Fruit fly (Drosophila melanogaster) whole organism, embryonic: Measurements from ENCODE around the gene CG32259.

Experiments
- Asciz ChIP-seq: fragments of 200-800 bp; sonication (Bioruptor generic); optimal IDR thresholded peaks from 2 replicates; lab custom pipeline; 2017; ENCODE audit warnings: missing biosample characterization, mild to moderate bottlenecking, missing genetic modification characterization, missing genetic modification reagents
- BtbVII ChIP-seq: fragments of 200-800 bp; sonication (Bioruptor generic); optimal IDR thresholded peaks from 3 replicates; lab custom pipeline; 2017; ENCODE audit warnings: missing biosample characterization, mild to moderate bottlenecking, missing genetic modification characterization
- CG11560 ChIP-seq: fragments of 200-800 bp; sonication (Bioruptor generic); IDR thresholded peaks from 3 replicates; pipeline ENCODE4 v1.3.6; 2022; ENCODE audit warnings: missing biosample characterization, missing genetic modification characterization
- CG11723 ChIP-seq: fragments of 200-800 bp; sonication (Bioruptor generic); optimal IDR thresholded peaks from 2 replicates; lab custom pipeline; 2017; ENCODE audit warnings: missing biosample characterization, mild to moderate bottlenecking, missing genetic modification characterization
- CG12299 ChIP-seq: fragments of 200-800 bp; sonication (Bioruptor generic); optimal IDR thresholded peaks from 2 replicates; lab custom pipeline; 2018; ENCODE audit warnings: missing biosample characterization, mild to moderate bottlenecking, missing genetic modification characterization
- CG12391 ChIP-seq: fragments of 200-800 bp; sonication (Bioruptor generic); optimal IDR thresholded peaks from 3 replicates; lab custom pipeline; 2018; ENCODE audit warnings: missing biosample characterization, mild to moderate bottlenecking, missing genetic modification characterization, moderate library complexity
- CG12769 ChIP-seq: fragments of 200-800 bp; sonication (Bioruptor generic); optimal IDR thresholded peaks from 2 replicates; lab custom pipeline; 2019; ENCODE audit warnings: missing biosample characterization, mild to moderate bottlenecking, missing genetic modification characterization, moderate library complexity
- CG14710 ChIP-seq: fragments of 200-800 bp; sonication (Bioruptor generic); optimal IDR thresholded peaks from 3 replicates; lab custom pipeline; 2019; ENCODE audit warnings: missing biosample characterization, mild to moderate bottlenecking, missing genetic modification characterization, moderate library complexity
- CG17568 ChIP-seq: fragments of 200-800 bp; sonication (Bioruptor generic); optimal IDR thresholded peaks from 2 replicates; lab custom pipeline; 2018; ENCODE audit warnings: missing biosample characterization, mild to moderate bottlenecking, missing genetic modification characterization, moderate library complexity
- CG1792 ChIP-seq: fragments of 200-800 bp; sonication (Bioruptor generic); optimal IDR thresholded peaks from 2 replicates; lab custom pipeline; 2016; ENCODE audit warnings: missing biosample characterization, missing genetic modification characterization
- CG30020 ChIP-seq: fragments of 200-800 bp; optimal IDR thresholded peaks from 2 replicates; lab custom pipeline; 2019; ENCODE audit warnings: missing biosample characterization, mild to moderate bottlenecking, missing genetic modification characterization, moderate library complexity
- CG30403 ChIP-seq: fragments of 200-800 bp; sonication (Bioruptor generic); optimal IDR thresholded peaks from 3 replicates; lab custom pipeline; 2016; ENCODE audit warnings: missing biosample characterization, missing genetic modification characterization
- CG3847 ChIP-seq: fragments of 200-800 bp; sonication (Bioruptor generic); IDR thresholded peaks from 2 replicates; pipeline ENCODE4 v1.3.6; 2022; ENCODE audit warnings: missing biosample characterization, missing genetic modification characterization
- CG42726 ChIP-seq: fragments of 200-800 bp; sonication (Bioruptor generic); IDR thresholded peaks from 2 replicates; pipeline ENCODE4 v1.3.6; 2022; ENCODE audit warnings: missing biosample characterization, missing genetic modification characterization; ENCODE audit not compliant: partially characterized antibody
- CG4404 ChIP-seq: fragments of 200-800 bp; sonication (Bioruptor generic); IDR thresholded peaks from 2 replicates; pipeline ENCODE4 v1.3.6; 2022; ENCODE audit warnings: missing biosample characterization, missing genetic modification characterization
- CG4730 ChIP-seq: fragments of 200-800 bp; sonication (Bioruptor generic); IDR thresholded peaks from 2 replicates; pipeline ENCODE4 v1.3.6; 2022; ENCODE audit warnings: missing biosample characterization, missing genetic modification characterization
- CG6689 ChIP-seq: fragments of 200-800 bp; sonication (Bioruptor generic); IDR thresholded peaks from 2 replicates; pipeline ENCODE4 v1.3.6; 2022; ENCODE audit warnings: missing biosample characterization, missing genetic modification characterization
- CG6791 ChIP-seq: fragments of 200-800 bp; sonication (Bioruptor generic); IDR thresholded peaks from 3 replicates; pipeline ENCODE4 v1.3.6; 2022; ENCODE audit warnings: missing biosample characterization, missing genetic modification characterization; ENCODE audit not compliant: partially characterized antibody
- CG8290 ChIP-seq, 3 experiments: fragments of 200-800 bp; sonication (Bioruptor generic); optimal IDR thresholded peaks; 2 replicates each; lab custom pipeline; 2016 to 2019; ENCODE audit warnings: missing biosample characterization in 3 of 3, missing genetic modification characterization in 3 of 3, mild to moderate bottlenecking in 2 of 3, moderate library complexity in 1 of 3
- CG9797 ChIP-seq: fragments of 200-800 bp; sonication (Bioruptor generic); optimal IDR thresholded peaks from 3 replicates; lab custom pipeline; 2018; ENCODE audit warnings: missing biosample characterization, mild to moderate bottlenecking, missing genetic modification characterization
- D19A ChIP-seq: fragments of 200-800 bp; optimal IDR thresholded peaks from 3 replicates; lab custom pipeline; 2019; ENCODE audit warnings: missing biosample characterization, mild to moderate bottlenecking, missing genetic modification characterization, moderate library complexity
- D19B ChIP-seq: fragments of 200-800 bp; sonication (Bioruptor generic); optimal IDR thresholded peaks from 2 replicates; lab custom pipeline; 2017; ENCODE audit warnings: missing biosample characterization, mild to moderate bottlenecking, missing genetic modification characterization
- E2f2 ChIP-seq: fragments of 200-800 bp; sonication (Bioruptor generic); IDR thresholded peaks from 2 replicates; pipeline ENCODE4 v1.3.6; 2022; ENCODE audit warnings: missing biosample characterization, missing genetic modification characterization
- Eip74EF ChIP-seq, 2 experiments: fragments of 200-800 bp in 1 of 2; fragments of >200 bp in 1 of 2; sonication (Bioruptor generic) in 1 of 2; optimal IDR thresholded peaks; 2 replicates each; lab custom pipeline; 2017 to 2019; ENCODE audit warnings: missing biosample characterization in 2 of 2, missing genetic modification characterization in 2 of 2, mild to moderate bottlenecking in 1 of 2, moderate library complexity in 1 of 2
- Ets97D ChIP-seq: fragments of 200-800 bp; sonication (Bioruptor generic); optimal IDR thresholded peaks from 3 replicates; lab custom pipeline; 2016; ENCODE audit warnings: missing biosample characterization, missing genetic modification characterization
- Fer1 ChIP-seq: fragments of 200-800 bp; sonication (Bioruptor generic); optimal IDR thresholded peaks from 2 replicates; lab custom pipeline; 2017; ENCODE audit warnings: missing biosample characterization, mild to moderate bottlenecking, missing genetic modification characterization
- HLH54F ChIP-seq: fragments of 200-800 bp; sonication (Bioruptor generic); optimal IDR thresholded peaks from 3 replicates; lab custom pipeline; 2016; ENCODE audit warnings: missing biosample characterization, missing genetic modification characterization
- Hey ChIP-seq: fragments of 200-800 bp; sonication (Bioruptor generic); optimal IDR thresholded peaks from 3 replicates; lab custom pipeline; 2018; ENCODE audit warnings: missing biosample characterization, mild to moderate bottlenecking, missing genetic modification characterization
- Med ChIP-seq: fragments of 200-800 bp; sonication (Bioruptor generic); peaks from one replicate; lab custom pipeline; 2016; ENCODE audit warnings: missing biosample characterization, missing genetic modification characterization, mild to moderate bottlenecking, inconsistent platforms, moderate library complexity
- Nf-YB ChIP-seq: fragments of 200-800 bp; sonication (Bioruptor generic); optimal IDR thresholded peaks from 3 replicates; lab custom pipeline; 2019; ENCODE audit warnings: missing biosample characterization, mild to moderate bottlenecking, missing genetic modification characterization, moderate library complexity
- abd-A ChIP-seq: fragments of 200-800 bp; sonication (Bioruptor generic); optimal IDR thresholded peaks from 3 replicates; lab custom pipeline; 2019; ENCODE audit warnings: missing biosample characterization, mild to moderate bottlenecking, missing genetic modification characterization, moderate library complexity
- ara ChIP-seq: fragments of 200-800 bp; sonication (Bioruptor generic); IDR thresholded peaks from 2 replicates; pipeline ENCODE4 v1.3.6; 2022; ENCODE audit warnings: missing biosample characterization, missing genetic modification characterization
- cg ChIP-seq: fragments of 200-800 bp; sonication (Bioruptor generic); optimal IDR thresholded peaks from 3 replicates; lab custom pipeline; 2019; ENCODE audit warnings: missing biosample characterization, mild to moderate bottlenecking, missing genetic modification characterization, moderate library complexity
- crp ChIP-seq, 2 experiments: fragments of 200-800 bp; sonication (Bioruptor generic); optimal IDR thresholded peaks; 2 replicates in 1 of 2; 3 replicates in 1 of 2; lab custom pipeline; 2017; ENCODE audit warnings: missing biosample characterization in 2 of 2, missing genetic modification characterization in 2 of 2, mild to moderate bottlenecking in 1 of 2, moderate library complexity in 1 of 2
- dati ChIP-seq: fragments of 200-800 bp; sonication (Bioruptor generic); IDR thresholded peaks from 2 replicates; pipeline ENCODE4 v1.3.6; 2022; ENCODE audit warnings: missing biosample characterization, missing genetic modification characterization
- ems ChIP-seq: fragments of 200-800 bp; sonication (Bioruptor generic); optimal IDR thresholded peaks from 3 replicates; lab custom pipeline; 2016; ENCODE audit warnings: missing biosample characterization, missing genetic modification characterization
- fd102C ChIP-seq: fragments of 200-800 bp; sonication (Bioruptor generic); optimal IDR thresholded peaks from 2 replicates; lab custom pipeline; 2018; ENCODE audit warnings: missing biosample characterization, mild to moderate bottlenecking, missing genetic modification characterization, moderate library complexity
- gcm2 ChIP-seq: fragments of 200-800 bp; sonication (Bioruptor generic); optimal IDR thresholded peaks from 2 replicates; lab custom pipeline; 2016; ENCODE audit warnings: missing biosample characterization, missing genetic modification characterization
- hb ChIP-seq: fragments of 200-800 bp; sonication (Bioruptor generic); IDR thresholded peaks from 3 replicates; pipeline ENCODE4 v1.3.6; 2022; ENCODE audit warnings: missing biosample characterization, missing genetic modification characterization; ENCODE audit not compliant: partially characterized antibody
- mirr ChIP-seq: fragments of 200-800 bp; sonication (Bioruptor generic); optimal IDR thresholded peaks from 3 replicates; lab custom pipeline; 2018; ENCODE audit warnings: missing biosample characterization, mild to moderate bottlenecking, missing genetic modification characterization
- nom ChIP-seq: fragments of 200-800 bp; sonication (Bioruptor generic); optimal IDR thresholded peaks from 2 replicates; lab custom pipeline; 2017; ENCODE audit warnings: missing biosample characterization, missing genetic modification characterization, mild to moderate bottlenecking, moderate library complexity, missing genetic modification reagents
- odd ChIP-seq: fragments of 200-800 bp; sonication (Bioruptor generic); optimal IDR thresholded peaks from 2 replicates; lab custom pipeline; 2017; ENCODE audit warnings: missing biosample characterization, mild to moderate bottlenecking, missing genetic modification characterization
- pan ChIP-seq, 4 experiments: fragments of >200 bp in 3 of 4; fragments of 200-800 bp in 1 of 4; sonication (Bioruptor generic) in 1 of 4; optimal IDR thresholded peaks in 3 of 4; IDR thresholded peaks in 1 of 4; 2 replicates each; pipeline versions ENCODE4 v1.3.6 to Lab custom; 2017 to 2022; ENCODE audit warnings: missing biosample characterization in 2 of 4, missing genetic modification characterization in 2 of 4, mixed read lengths in 1 of 4
- slp2 ChIP-seq: fragments of 200-800 bp; sonication (Bioruptor generic); optimal IDR thresholded peaks from 2 replicates; lab custom pipeline; 2016; ENCODE audit warnings: missing biosample characterization, missing genetic modification characterization
- trem ChIP-seq: fragments of 200-800 bp; optimal IDR thresholded peaks from 3 replicates; lab custom pipeline; 2019; ENCODE audit warnings: missing biosample characterization, mild to moderate bottlenecking, missing genetic modification characterization, moderate library complexity
- zfh2 ChIP-seq: fragments of 200-800 bp; sonication (Bioruptor generic); optimal IDR thresholded peaks from 2 replicates; lab custom pipeline; 2016; ENCODE audit warnings: missing biosample characterization, missing genetic modification characterization

The CG32259 gene

dm6 chr3L:4108072-4108843 is 39.1 kb downstream of the CG32259 start, which contains the start of gene Ack (continued):
- TF ChIP-seq Fer1 (GFP tag; lab: Kevin White, UChicago) (peak; percentile 28), CG14710 (tag; lab: Kevin White, UChicago) (peak; percentile 80), mirr (GFP tag; lab: Kevin White, UChicago) (peak; percentile 18), CG6791 (GFP tag; lab: Robert Waterston, UW) (peak; percentile 73), hb (peak; percentile 39; the same call in 1 of the 3 replicates), D19A (tag; lab: Kevin White, UChicago) (no peak), D19B (GFP tag; lab: Kevin White, UChicago) (no peak), CG12299 (tag; lab: Kevin White, UChicago) (no peak), pan (optimal IDR thresholded peaks at IDR 0.05; lab: Kevin White, UChicago) (no peak), pan (GFP tag; optimal IDR thresholded peaks at IDR 0.05 in 1 of 2, IDR thresholded peaks at IDR 0.05 in 1 of 2) (peak in 1 of 2 experiments; percentile 6), CG12391 (tag; lab: Kevin White, UChicago) (peak; percentile 25), Ets97D (GFP tag; lab: Kevin White, UChicago) (peak; percentile 22), CG17568 (GFP tag; lab: Kevin White, UChicago) (no peak), abd-A (tag; lab: Kevin White, UChicago) (peak; percentile 16), Nf-YB (GFP tag; lab: Kevin White, UChicago) (peak; percentile 0), nom (GFP tag; lab: Kevin White, UChicago) (peak; percentile 31), CG11723 (GFP tag; lab: Kevin White, UChicago) (no peak), E2f2 (GFP tag; lab: Robert Waterston, UW) (peak; percentile 52), Hey (tag; lab: Kevin White, UChicago) (no peak), fd102C (GFP tag; lab: Kevin White, UChicago) (no peak), CG12769 (tag; lab: Kevin White, UChicago) (no peak), CG30020 (tag; lab: Kevin White, UChicago) (peak; percentile 3), CG11560 (peak; percentile 95), ems (GFP tag; lab: Kevin White, UChicago) (no peak), CG6689 (no peak), dati (no peak), ara (0 out of 2 replicates have a peak, but pooled peaks have one; percentile 14), odd (GFP tag; lab: Kevin White, UChicago) (peak; percentile 45), gcm2 (GFP tag; lab: Kevin White, UChicago) (no peak), CG42726 (GFP tag; lab: Robert Waterston, UW) (peak; percentile 59; the same call in 1 of the 2 replicates), trem (tag; lab: Kevin White, UChicago) (no peak), BtbVII (GFP tag; lab: Kevin White, UChicago) (no peak), CG4404 (GFP tag; lab: Robert Waterston, UW) (no peak), CG9797 (GFP tag; lab: Kevin White, UChicago) (peak; percentile 42), Med (GFP tag; lab: Kevin White, UChicago) (peak; percentile 58)

- TF ChIP-seq CG3847 (GFP tag; lab: Robert Waterston, UW): peak; percentile 57; the same call in 1 of the 2 replicates
- TF ChIP-seq Eip74EF (GFP tag; optimal IDR thresholded peaks at IDR 0.05; lab: Kevin White, UChicago): peak in 1 of 2 experiments; percentile 80
- peak; percentile 73 for TF ChIP-seq Asciz
- peak; percentile 45 for TF ChIP-seq HLH54F (GFP tag; lab: Kevin White, UChicago)
- peak; percentile 79 for TF ChIP-seq CG30403 (GFP tag; lab: Kevin White, UChicago)
- peak; percentile 64 for TF ChIP-seq CG8290 (GFP tag; optimal IDR thresholded peaks at IDR 0.05; lab: Kevin White, UChicago)
- TF ChIP-seq CG8290 (tag; optimal IDR thresholded peaks at IDR 0.05; lab: Kevin White, UChicago): peak in 1 of 2 experiments; percentile 50
- TF ChIP-seq slp2 (GFP tag; lab: Kevin White, UChicago): peak; percentile 61
- TF ChIP-seq crp (GFP tag; optimal IDR thresholded peaks at IDR 0.05; lab: Kevin White, UChicago): peak in 1 of 2 experiments; percentile 60
- no peak for TF ChIP-seq cg (GFP tag; lab: Kevin White, UChicago)
- TF ChIP-seq CG1792 (GFP tag; lab: Kevin White, UChicago): peak; percentile 38
- TF ChIP-seq zfh2 (GFP tag; lab: Kevin White, UChicago): peak; percentile 31
- no peak for TF ChIP-seq CG4730 (GFP tag; lab: Robert Waterston, UW)
Observed at dm6 chr3L:4108844-4109494, 39.8 kb downstream of the CG32259 start.
